Worm (Caenorhabditis elegans) whole organism, L2 larva: Measurements from ENCODE around the gene C27A7.3.

ENCODE experiments used
- C34F6.9 ChIP-seq: fragments of 150-350 bp; optimal IDR thresholded peaks from 2 replicates; lab custom pipeline; 2014; ENCODE audit warnings: missing biosample characterization, missing genetic modification characterization
- F13H6.1 ChIP-seq: sonication (generic microtip); optimal IDR thresholded peaks from 2 replicates; lab custom pipeline; 2016; ENCODE audit warnings: missing genetic modification characterization, missing compliant biosample characterization
- Y55F3AM.14 ChIP-seq: fragments of 200-800 bp; sonication (Bioruptor generic); optimal IDR thresholded peaks from 2 replicates; lab custom pipeline; 2018; ENCODE audit warnings: mild to moderate bottlenecking, missing genetic modification characterization, missing compliant biosample characterization
- ZK546.5 ChIP-seq: sonication (generic microtip); optimal IDR thresholded peaks from 2 replicates; lab custom pipeline; 2017; ENCODE audit warnings: missing biosample characterization, missing genetic modification characterization
- alr-1 ChIP-seq: fragments of 150-350 bp; optimal IDR thresholded peaks from 2 replicates; lab custom pipeline; 2014; ENCODE audit warnings: missing biosample characterization, missing genetic modification characterization
- aly-2 ChIP-seq: fragments of 150-350 bp; optimal IDR thresholded peaks from 2 replicates; lab custom pipeline; 2014; ENCODE audit warnings: missing biosample characterization, missing genetic modification characterization
- ama-1 ChIP-seq: fragments of 150-350 bp; optimal IDR thresholded peaks from 2 replicates; lab custom pipeline; 2018; ENCODE audit warnings: inconsistent platforms
- blmp-1 ChIP-seq: sonication (generic microtip); optimal IDR thresholded peaks from 2 replicates; lab custom pipeline; 2017; ENCODE audit warnings: missing genetic modification characterization, mild to moderate bottlenecking, missing compliant biosample characterization, antibody characterized with exemption, moderate library complexity; ENCODE audit not compliant: insufficient read depth
- ceh-16 ChIP-seq: fragments of 150-350 bp; optimal IDR thresholded peaks from 2 replicates; lab custom pipeline; 2014; ENCODE audit warnings: missing biosample characterization, missing genetic modification characterization
- ceh-82 ChIP-seq: fragments of 150-350 bp; optimal IDR thresholded peaks from 2 replicates; lab custom pipeline; 2014; ENCODE audit warnings: missing biosample characterization, missing genetic modification characterization
- crh-2 ChIP-seq: sonication (generic microtip); optimal IDR thresholded peaks from 2 replicates; lab custom pipeline; 2017; ENCODE audit warnings: missing biosample characterization, missing genetic modification characterization
- dmd-4 ChIP-seq: sonication (generic microtip); optimal IDR thresholded peaks from 2 replicates; lab custom pipeline; 2017; ENCODE audit warnings: missing biosample characterization, missing genetic modification characterization
- egl-27 ChIP-seq: sonication (generic microtip); optimal IDR thresholded peaks from 3 replicates; lab custom pipeline; 2017; ENCODE audit warnings: missing biosample characterization, missing genetic modification reagents, missing genetic modification characterization
- elt-1 ChIP-seq: fragments of 150-350 bp; optimal IDR thresholded peaks from 2 replicates; lab custom pipeline; 2014; ENCODE audit warnings: missing biosample characterization, missing genetic modification characterization
- fos-1 ChIP-seq: fragments of 150-350 bp; optimal IDR thresholded peaks from 2 replicates; lab custom pipeline; 2014; ENCODE audit warnings: missing biosample characterization, missing genetic modification characterization
- gmeb-1 ChIP-seq: fragments of 150-350 bp; optimal IDR thresholded peaks from 2 replicates; lab custom pipeline; 2014; ENCODE audit warnings: missing biosample characterization, missing genetic modification characterization
- lin-11 ChIP-seq: fragments of 150-350 bp; sonication (generic microtip); optimal IDR thresholded peaks from 2 replicates; lab custom pipeline; 2014; ENCODE audit warnings: missing biosample characterization, missing genetic modification characterization, inconsistent platforms, mixed read lengths
- lin-13 ChIP-seq: fragments of 150-350 bp; optimal IDR thresholded peaks from 2 replicates; lab custom pipeline; 2014; ENCODE audit warnings: missing biosample characterization, missing genetic modification reagents, missing genetic modification characterization
- lin-39 ChIP-seq: fragments of 150-350 bp; optimal IDR thresholded peaks from 2 replicates; lab custom pipeline; 2014; ENCODE audit warnings: missing biosample characterization, missing genetic modification reagents, missing genetic modification characterization
- lsy-2 ChIP-seq, 2 experiments: fragments of 150-350 bp in 1 of 2; sonication (generic microtip) in 1 of 2; optimal IDR thresholded peaks; 2 replicates each; lab custom pipeline; 2014 to 2017; ENCODE audit warnings: missing biosample characterization in 2 of 2, missing genetic modification characterization in 2 of 2
- mab-5 ChIP-seq: fragments of 150-350 bp; optimal IDR thresholded peaks from 2 replicates; lab custom pipeline; 2014; ENCODE audit warnings: missing biosample characterization, missing genetic modification characterization
- mbf-1 ChIP-seq: sonication (generic microtip); optimal IDR thresholded peaks from 2 replicates; lab custom pipeline; 2017; ENCODE audit warnings: missing biosample characterization, missing genetic modification characterization
- mdl-1 ChIP-seq, 2 experiments: fragments of 150-350 bp in 1 of 2; sonication (generic microtip) in 1 of 2; optimal IDR thresholded peaks; 2 replicates each; lab custom pipeline; 2017; ENCODE audit warnings: missing biosample characterization in 2 of 2, missing genetic modification characterization in 2 of 2
- nhr-10 ChIP-seq: sonication (generic microtip); optimal IDR thresholded peaks from 2 replicates; lab custom pipeline; 2017; ENCODE audit warnings: missing biosample characterization, missing genetic modification characterization
- nhr-11 ChIP-seq: fragments of 150-350 bp; optimal IDR thresholded peaks from 2 replicates; lab custom pipeline; 2014; ENCODE audit warnings: missing biosample characterization, missing genetic modification characterization
- nhr-129 ChIP-seq: fragments of 150-350 bp; optimal IDR thresholded peaks from 2 replicates; lab custom pipeline; 2014; ENCODE audit warnings: missing biosample characterization, missing genetic modification characterization
- nhr-21 ChIP-seq: fragments of 150-350 bp; optimal IDR thresholded peaks from 2 replicates; lab custom pipeline; 2014; ENCODE audit warnings: missing biosample characterization, missing genetic modification characterization
- nhr-25 ChIP-seq: fragments of 150-350 bp; sonication (generic microtip); optimal IDR thresholded peaks from 3 replicates; lab custom pipeline; 2014; ENCODE audit warnings: missing biosample characterization, missing genetic modification characterization
- nhr-6 ChIP-seq: fragments of 150-350 bp; optimal IDR thresholded peaks from 2 replicates; lab custom pipeline; 2014; ENCODE audit warnings: missing biosample characterization, missing genetic modification characterization
- nhr-77 ChIP-seq: fragments of 150-350 bp; optimal IDR thresholded peaks from 2 replicates; lab custom pipeline; 2014; ENCODE audit warnings: missing biosample characterization, missing genetic modification characterization
- peb-1 ChIP-seq: fragments of 150-350 bp; optimal IDR thresholded peaks from 2 replicates; lab custom pipeline; 2014; ENCODE audit warnings: missing biosample characterization, missing genetic modification characterization
- skn-1 ChIP-seq: sonication (generic microtip); optimal IDR thresholded peaks from 2 replicates; lab custom pipeline; 2017; ENCODE audit warnings: missing biosample characterization, missing genetic modification characterization
- sma-3 ChIP-seq: sonication (generic microtip); optimal IDR thresholded peaks from 2 replicates; lab custom pipeline; 2016; ENCODE audit warnings: missing genetic modification reagents, missing genetic modification characterization, missing compliant biosample characterization
- sma-9 ChIP-seq, 2 experiments: fragments of 150-350 bp in 1 of 2; sonication (generic microtip) in 1 of 2; optimal IDR thresholded peaks; 2 replicates each; lab custom pipeline; 2014 to 2016; ENCODE audit warnings: missing genetic modification characterization in 2 of 2, mild to moderate bottlenecking in 1 of 2, missing biosample characterization in 1 of 2, missing compliant biosample characterization in 1 of 2, missing genetic modification reagents in 1 of 2, moderate library complexity in 1 of 2
- snpc-4 ChIP-seq: fragments of 150-350 bp; optimal IDR thresholded peaks from 2 replicates; lab custom pipeline; 2014; ENCODE audit warnings: missing biosample characterization, missing genetic modification characterization
- unc-39 ChIP-seq: fragments of 150-350 bp; optimal IDR thresholded peaks from 2 replicates; lab custom pipeline; 2014; ENCODE audit warnings: missing biosample characterization, missing genetic modification characterization
- unc-55 ChIP-seq: fragments of 150-350 bp; sonication (generic microtip); optimal IDR thresholded peaks from 3 replicates; lab custom pipeline; 2014; ENCODE audit warnings: missing biosample characterization, missing genetic modification reagents, missing genetic modification characterization
- zag-1 ChIP-seq: fragments of 150-350 bp; optimal IDR thresholded peaks from 2 replicates; lab custom pipeline; 2014; ENCODE audit warnings: missing biosample characterization, missing genetic modification characterization
- ztf-1 ChIP-seq: fragments of 200-800 bp; sonication (Bioruptor generic); conservative IDR thresholded peaks from 2 replicates; pipeline ENCODE4 v1.3.6; 2022; ENCODE audit warnings: missing genetic modification characterization, missing compliant biosample characterization
- ztf-11 ChIP-seq: sonication (generic microtip); optimal IDR thresholded peaks from 2 replicates; lab custom pipeline; 2017; ENCODE audit warnings: missing biosample characterization, missing genetic modification characterization

C27A7.3 gene

DNA sequence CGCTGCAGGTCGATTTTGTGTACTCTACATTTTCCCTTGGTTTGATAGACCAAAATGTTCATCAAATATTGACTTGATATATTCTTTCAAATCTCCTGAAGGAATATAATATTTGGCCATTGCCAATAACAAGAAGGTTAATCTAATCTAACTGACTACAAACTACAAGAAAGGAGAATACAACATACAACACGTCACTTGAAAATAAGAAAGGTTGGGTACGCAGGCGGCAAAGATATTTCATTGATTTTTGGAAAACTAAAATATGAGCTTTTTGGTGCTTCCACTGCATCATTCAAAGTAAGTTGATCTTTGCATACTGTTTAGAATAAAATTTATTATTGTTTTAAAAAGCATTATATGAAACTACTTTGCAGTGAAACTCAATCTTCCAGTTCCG, 42.6 kb upstream of the C27A7.3 start, which contains the start of gene nhr-209:
TSS of gene nhr-209 (plus strand) at position 27 of the 400 bp plus-strand sequence.
- TF ChIP-seq blmp-1 (tag; lab: Kevin White, UChicago) (no peak), zag-1 (tag; lab: Kevin White, UChicago) (no peak), lin-11 (tag; lab: Kevin White, UChicago) (no peak), nhr-11 (tag; lab: Kevin White, UChicago) (no peak), dmd-4 (tag; lab: Kevin White, UChicago) (no peak), F13H6.1 (tag; lab: Kevin White, UChicago) (no peak), mab-5 (tag; lab: Kevin White, UChicago) (no peak), peb-1 (no peak), egl-27 (tag; lab: Kevin White, UChicago) (no peak), skn-1 (tag; lab: Kevin White, UChicago) (no peak), ceh-82 (tag; lab: Kevin White, UChicago) (no peak), lsy-2 (tag; optimal IDR thresholded peaks at IDR 0.05; lab: Kevin White, UChicago) (no peak), nhr-10 (tag; lab: Kevin White, UChicago) (no peak), alr-1 (tag; lab: Kevin White, UChicago) (no peak), sma-9 (GFP tag; optimal IDR thresholded peaks at IDR 0.05; lab: Kevin White, UChicago) (no peak), sma-9 (tag; optimal IDR thresholded peaks at IDR 0.05; lab: Kevin White, UChicago) (no peak), nhr-6 (tag; lab: Kevin White, UChicago) (no peak), ztf-1 (no peak), Y55F3AM.14 (GFP tag; lab: Kevin White, UChicago) (no peak), sma-3 (no peak)

DNA sequence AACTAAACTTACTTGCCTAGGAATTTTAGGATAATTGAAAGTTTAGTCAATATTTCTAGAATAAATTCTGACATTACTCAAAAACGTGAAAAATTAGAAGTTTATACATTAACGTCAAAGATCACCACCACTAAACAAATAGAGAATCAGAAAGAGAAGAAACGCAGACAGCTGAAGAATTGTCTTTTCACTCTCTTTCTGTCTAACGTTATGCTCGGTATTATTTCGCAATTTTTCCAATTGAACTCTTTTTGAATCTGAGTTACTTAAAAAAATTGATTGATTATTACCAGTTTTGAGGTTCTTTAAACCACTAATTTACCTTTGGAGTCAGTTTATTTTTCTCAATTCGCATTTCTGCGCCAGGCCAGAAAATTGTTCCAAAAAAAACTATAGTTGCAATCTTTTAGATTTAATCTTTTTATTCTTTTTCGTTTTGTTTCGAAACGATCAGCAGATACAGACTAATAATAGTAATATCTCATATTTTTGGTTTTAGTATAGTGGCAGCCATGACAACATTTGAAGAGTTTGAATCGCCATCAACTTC, 39.9 kb upstream of the C27A7.3 start, which contains the start of gene nhr-154:
TSS of gene nhr-154 (plus strand) at position 500 of the 550 bp plus-strand sequence.
- peak; percentile 65 for TF ChIP-seq C34F6.9 (tag; lab: Kevin White, UChicago)
- no peak for TF ChIP-seq lin-13 (GFP tag; lab: Kevin White, UChicago)
- TF ChIP-seq sma-3, result no peak
- no peak for TF ChIP-seq lin-39 (tag; lab: Kevin White, UChicago)
- TF ChIP-seq skn-1 (tag; lab: Kevin White, UChicago), result peak; percentile 45
- TF ChIP-seq nhr-10 (tag; lab: Kevin White, UChicago), result no peak
- no peak for TF ChIP-seq mab-5 (tag; lab: Kevin White, UChicago)
- TF ChIP-seq elt-1 (tag; lab: Kevin White, UChicago), result no peak
- peak; percentile 25 for TF ChIP-seq nhr-129 (tag; lab: Kevin White, UChicago)
- TF ChIP-seq nhr-6 (tag; lab: Kevin White, UChicago), result no peak
- TF ChIP-seq ztf-1, result no peak
- TF ChIP-seq nhr-25 (tag; lab: Kevin White, UChicago), result peak; percentile 22
- TF ChIP-seq peb-1, result no peak
- peak; percentile 72 for TF ChIP-seq sma-9 (GFP tag; optimal IDR thresholded peaks at IDR 0.05; lab: Kevin White, UChicago)
- no peak for TF ChIP-seq sma-9 (tag; optimal IDR thresholded peaks at IDR 0.05; lab: Kevin White, UChicago)
- no peak for TF ChIP-seq unc-39 (tag; lab: Kevin White, UChicago)
- no peak for TF ChIP-seq mdl-1 (tag; optimal IDR thresholded peaks at IDR 0.05; lab: Kevin White, UChicago)
- peak in 1 of 2 experiments; percentile 50 for TF ChIP-seq lsy-2 (tag; optimal IDR thresholded peaks at IDR 0.05; lab: Kevin White, UChicago)
- peak; percentile 42 for TF ChIP-seq crh-2 (tag; lab: Kevin White, UChicago)
- no peak for TF ChIP-seq nhr-21 (tag; lab: Kevin White, UChicago)
- TF ChIP-seq gmeb-1 (tag; lab: Kevin White, UChicago), result no peak
- TF ChIP-seq alr-1 (tag; lab: Kevin White, UChicago), result no peak
- TF ChIP-seq ceh-16, result no peak
- TF ChIP-seq F13H6.1 (tag; lab: Kevin White, UChicago), result no peak
- TF ChIP-seq mbf-1 (tag; lab: Kevin White, UChicago), result no peak
- no peak for TF ChIP-seq dmd-4 (tag; lab: Kevin White, UChicago)
- TF ChIP-seq nhr-11 (tag; lab: Kevin White, UChicago), result no peak
- peak; percentile 74 for TF ChIP-seq unc-55 (GFP tag; lab: Kevin White, UChicago)
- TF ChIP-seq fos-1, result peak; percentile 23
- no peak for TF ChIP-seq zag-1 (tag; lab: Kevin White, UChicago)

DNA sequence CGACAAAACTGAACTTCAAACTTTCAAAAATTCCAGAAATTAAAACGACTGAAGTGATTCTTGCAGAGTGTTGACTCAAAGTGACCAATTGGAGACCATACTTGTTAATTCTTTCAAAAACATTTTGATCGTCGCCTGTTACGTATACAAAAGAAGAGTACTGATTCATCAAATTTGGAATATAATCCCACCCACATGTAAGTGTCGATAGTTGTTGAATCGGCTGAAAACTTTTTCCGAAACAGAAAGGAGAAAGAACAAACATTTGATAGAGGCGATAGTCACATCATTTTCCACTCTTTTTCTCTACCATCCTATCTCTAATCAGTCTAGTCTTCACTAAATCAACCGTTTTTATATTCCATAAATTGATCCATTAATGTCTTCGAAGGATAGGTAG, 36.8 kb upstream of the C27A7.3 start, which contains the start of gene nhr-153:
TSS of gene nhr-153 (plus strand) at position 301 of the 400 bp plus-strand sequence.
- TF ChIP-seq ztf-11 (no peak), snpc-4 (tag; lab: Kevin White, UChicago) (no peak), peb-1 (no peak), lin-39 (tag; lab: Kevin White, UChicago) (no peak), alr-1 (tag; lab: Kevin White, UChicago) (no peak), aly-2 (tag; lab: Kevin White, UChicago) (no peak), sma-3 (no peak), ceh-16 (no peak), nhr-77 (tag; lab: Kevin White, UChicago) (no peak), ama-1 (lab: Kevin White, UChicago) (no peak), fos-1 (no peak), ZK546.5 (tag; lab: Kevin White, UChicago) (no peak), blmp-1 (tag; lab: Kevin White, UChicago) (no peak), nhr-25 (tag; lab: Kevin White, UChicago) (no peak)
